Worm (Caenorhabditis elegans) whole organism, midembryonic: Measurements from ENCODE around the gene gst-32.

ENCODE experiments used
- T22C8.4 ChIP-seq: fragments of 200-800 bp; sonication (Bioruptor generic); IDR thresholded peaks from 2 replicates; pipeline ENCODE4 v1.3.6; 2022; ENCODE audit warnings: missing genetic modification characterization, missing compliant biosample characterization
- flt-1 ChIP-seq: fragments of 200-800 bp; sonication (Bioruptor generic); IDR thresholded peaks from 2 replicates; pipeline ENCODE4 v1.3.6; 2022; ENCODE audit warnings: missing genetic modification characterization, missing compliant biosample characterization
- med-1 ChIP-seq: sonication (generic microtip); optimal IDR thresholded peaks from 2 replicates; lab custom pipeline; 2017; ENCODE audit warnings: missing genetic modification characterization, mild to moderate bottlenecking, missing compliant biosample characterization, antibody characterized with exemption, missing genetic modification reagents; ENCODE audit not compliant: insufficient read depth
- ref-1 ChIP-seq: fragments of 200-800 bp; sonication (Bioruptor generic); conservative IDR thresholded peaks from 2 replicates; pipeline ENCODE4 v1.3.6; 2022; ENCODE audit warnings: missing genetic modification reagents, missing genetic modification characterization, missing compliant biosample characterization

- TF ChIP-seq flt-1 (GFP tag; lab: Robert Waterston, UW) (no peak), med-1 (GFP tag; lab: Kevin White, UChicago) (no peak), T22C8.4 (GFP tag; lab: Robert Waterston, UW) (no peak), ref-1 (GFP tag; lab: Robert Waterston, UW) (no peak)
These were observed 12.6 kb upstream of the gst-32 start for ce11 chrII:15190971-15191370.
